Worm (Caenorhabditis elegans) whole organism, L4 larva: ENCODE measurements around the gene F52C9.3.

Experiments used
- D1046.2 ChIP-seq: fragments of 200-800 bp; sonication (Bioruptor generic); IDR thresholded peaks from 2 replicates; pipeline ENCODE4 v1.3.6; 2022; ENCODE audit warnings: missing genetic modification characterization, missing compliant biosample characterization
- T20F7.1 ChIP-seq: fragments of 200-800 bp; sonication (Bioruptor generic); optimal IDR thresholded peaks from 2 replicates; lab custom pipeline; 2018; ENCODE audit warnings: mild to moderate bottlenecking, missing genetic modification characterization, missing compliant biosample characterization
- Y5F2A.4 ChIP-seq: fragments of 200-800 bp; sonication (Bioruptor generic); optimal IDR thresholded peaks from 2 replicates; lab custom pipeline; 2018; ENCODE audit warnings: mild to moderate bottlenecking, missing genetic modification characterization, missing compliant biosample characterization
- ZK546.5 ChIP-seq, 2 experiments: sonication (generic microtip); optimal IDR thresholded peaks; 2 replicates each; lab custom pipeline; 2017; ENCODE audit warnings: missing biosample characterization in 2 of 2, missing genetic modification characterization in 2 of 2
- daf-19 ChIP-seq: fragments of 200-800 bp; sonication (Bioruptor generic); conservative IDR thresholded peaks from 2 replicates; pipeline ENCODE4 v1.3.6; 2022; ENCODE audit warnings: missing genetic modification characterization, missing compliant biosample characterization

- TF ChIP-seq D1046.2 (GFP tag; lab: Robert Waterston, UW), result no peak
- no peak for TF ChIP-seq ZK546.5 (tag; optimal IDR thresholded peaks at IDR 0.05; lab: Kevin White, UChicago)
- TF ChIP-seq Y5F2A.4 (GFP tag; lab: Kevin White, UChicago), result no peak
- TF ChIP-seq daf-19, result no peak
- TF ChIP-seq T20F7.1 (GFP tag; lab: Kevin White, UChicago), result no peak
These were observed 27.4 kb upstream of the F52C9.3 start for ce11 chrIII:5294281-5294680.
